Fruit fly (Drosophila melanogaster) whole organism, embryonic: ENCODE data around the gene CG7991.

Experiments
- Abd-B ChIP-seq: fragments of 200-800 bp; sonication (Bioruptor generic); optimal IDR thresholded peaks from 2 replicates; lab custom pipeline; 2018; ENCODE audit warnings: missing biosample characterization, mild to moderate bottlenecking, missing genetic modification characterization, moderate library complexity
- Atf6 ChIP-seq: fragments of 200-800 bp; sonication (Bioruptor generic); IDR thresholded peaks from 2 replicates; pipeline ENCODE4 v1.3.6; 2022; ENCODE audit warnings: missing biosample characterization, missing genetic modification characterization
- CG11456 ChIP-seq: fragments of 200-800 bp; sonication (Bioruptor generic); IDR thresholded peaks from 3 replicates; pipeline ENCODE4 v1.3.6; 2022; ENCODE audit warnings: missing biosample characterization, missing genetic modification characterization
- CG12104 ChIP-seq: fragments of 200-800 bp; sonication (Bioruptor generic); optimal IDR thresholded peaks from 3 replicates; lab custom pipeline; 2016; ENCODE audit warnings: missing biosample characterization, missing genetic modification characterization
- CG12155 ChIP-seq: fragments of 200-800 bp; sonication (Bioruptor generic); optimal IDR thresholded peaks from 3 replicates; lab custom pipeline; 2016; ENCODE audit warnings: missing biosample characterization, missing genetic modification characterization
- CG12391 ChIP-seq: fragments of 200-800 bp; sonication (Bioruptor generic); optimal IDR thresholded peaks from 3 replicates; lab custom pipeline; 2018; ENCODE audit warnings: missing biosample characterization, mild to moderate bottlenecking, missing genetic modification characterization, moderate library complexity
- CG14965 ChIP-seq: fragments of 200-800 bp; sonication (Bioruptor generic); optimal IDR thresholded peaks from 2 replicates; lab custom pipeline; 2016; ENCODE audit warnings: missing biosample characterization, missing genetic modification characterization, borderline replicate concordance
- CG15514 ChIP-seq: fragments of 200-800 bp; sonication (Bioruptor generic); optimal IDR thresholded peaks from 3 replicates; lab custom pipeline; 2017; ENCODE audit warnings: missing biosample characterization, missing genetic modification characterization, mild to moderate bottlenecking, moderate library complexity, missing genetic modification reagents
- CG15601 ChIP-seq: fragments of 200-800 bp; sonication (Bioruptor generic); optimal IDR thresholded peaks from 3 replicates; lab custom pipeline; 2019; ENCODE audit warnings: missing biosample characterization, mild to moderate bottlenecking, missing genetic modification characterization, moderate library complexity
- CG16815 ChIP-seq: fragments of 200-800 bp; sonication (Bioruptor generic); optimal IDR thresholded peaks from 3 replicates; lab custom pipeline; 2017; ENCODE audit warnings: missing biosample characterization, mild to moderate bottlenecking, missing genetic modification characterization
- CG17829 ChIP-seq: fragments of 200-800 bp; optimal IDR thresholded peaks from 2 replicates; lab custom pipeline; 2019; ENCODE audit warnings: missing biosample characterization, mild to moderate bottlenecking, missing genetic modification characterization, moderate library complexity
- CG17912 ChIP-seq: fragments of 200-800 bp; sonication (Bioruptor generic); optimal IDR thresholded peaks from 2 replicates; lab custom pipeline; 2018; ENCODE audit warnings: missing biosample characterization, mild to moderate bottlenecking, missing genetic modification characterization
- CG2120 ChIP-seq: fragments of 200-800 bp; sonication (Bioruptor generic); optimal IDR thresholded peaks from 3 replicates; lab custom pipeline; 2016; ENCODE audit warnings: missing biosample characterization, missing genetic modification characterization
- CG34376 ChIP-seq: fragments of 200-800 bp; sonication (Bioruptor generic); optimal IDR thresholded peaks from 2 replicates; lab custom pipeline; 2018; ENCODE audit warnings: missing biosample characterization, mild to moderate bottlenecking, missing genetic modification characterization
- CG3995 ChIP-seq: fragments of 200-800 bp; sonication (Bioruptor generic); optimal IDR thresholded peaks from 3 replicates; lab custom pipeline; 2016; ENCODE audit warnings: missing biosample characterization, missing genetic modification characterization
- CG4707 ChIP-seq: fragments of 200-800 bp; sonication (Bioruptor generic); optimal IDR thresholded peaks from 2 replicates; lab custom pipeline; 2018; ENCODE audit warnings: missing biosample characterization, mild to moderate bottlenecking, missing genetic modification characterization, moderate library complexity
- CG6175 ChIP-seq: fragments of 200-800 bp; sonication (Bioruptor generic); IDR thresholded peaks from 3 replicates; pipeline ENCODE4 v1.3.6; 2022; ENCODE audit warnings: missing biosample characterization, missing genetic modification characterization
- CG6765 ChIP-seq: fragments of 200-800 bp; sonication (Bioruptor generic); optimal IDR thresholded peaks from 3 replicates; lab custom pipeline; 2017; ENCODE audit warnings: missing biosample characterization, mild to moderate bottlenecking, missing genetic modification characterization
- Dbx ChIP-seq: fragments of 200-800 bp; sonication (Bioruptor generic); IDR thresholded peaks from 3 replicates; pipeline ENCODE4 v1.3.6; 2022; ENCODE audit warnings: missing biosample characterization, missing genetic modification characterization
- Drgx ChIP-seq: fragments of 200-800 bp; sonication (Bioruptor generic); IDR thresholded peaks from 2 replicates; pipeline ENCODE4 v1.3.6; 2022; ENCODE audit warnings: missing biosample characterization, missing genetic modification characterization
- ERR ChIP-seq: fragments of 200-800 bp; sonication (Bioruptor generic); optimal IDR thresholded peaks from 2 replicates; lab custom pipeline; 2016; ENCODE audit warnings: missing biosample characterization, missing genetic modification characterization
- Fer3 ChIP-seq: fragments of 200-800 bp; sonication (Bioruptor generic); optimal IDR thresholded peaks from 2 replicates; lab custom pipeline; 2018; ENCODE audit warnings: missing biosample characterization, mild to moderate bottlenecking, missing genetic modification characterization, moderate library complexity
- Hsf ChIP-seq: fragments of 200-800 bp; sonication (Bioruptor generic); optimal IDR thresholded peaks from 3 replicates; lab custom pipeline; 2016; ENCODE audit warnings: missing biosample characterization, missing genetic modification characterization
- Kr ChIP-seq: fragments of 200-800 bp; sonication (Bioruptor generic); optimal IDR thresholded peaks from 2 replicates; lab custom pipeline; 2017; ENCODE audit warnings: missing biosample characterization, mild to moderate bottlenecking, missing genetic modification characterization
- Meics ChIP-seq: fragments of 200-800 bp; sonication (Bioruptor generic); optimal IDR thresholded peaks from 2 replicates; lab custom pipeline; 2017; ENCODE audit warnings: missing biosample characterization, mild to moderate bottlenecking, missing genetic modification characterization
- NFAT ChIP-seq: fragments of 200-800 bp; sonication (Bioruptor generic); IDR thresholded peaks from 2 replicates; pipeline ENCODE4 v1.3.6; 2022; ENCODE audit warnings: missing biosample characterization, missing genetic modification characterization
- Nf-YC ChIP-seq: fragments of 200-800 bp; optimal IDR thresholded peaks from 3 replicates; lab custom pipeline; 2019; ENCODE audit warnings: missing biosample characterization, mild to moderate bottlenecking, missing genetic modification characterization, moderate library complexity
- PHDP ChIP-seq: fragments of 200-800 bp; sonication (Bioruptor generic); optimal IDR thresholded peaks from 3 replicates; lab custom pipeline; 2018; ENCODE audit warnings: missing biosample characterization, mild to moderate bottlenecking, missing genetic modification characterization, moderate library complexity
- Pdp1 ChIP-seq, 2 experiments: fragments of 200-800 bp; sonication (Bioruptor generic); optimal IDR thresholded peaks; 3 replicates each; lab custom pipeline; 2016; ENCODE audit warnings: missing biosample characterization in 2 of 2, missing genetic modification characterization in 2 of 2, mild to moderate bottlenecking in 1 of 2, moderate library complexity in 1 of 2
- Spps ChIP-seq: fragments of 200-800 bp; sonication (Bioruptor generic); optimal IDR thresholded peaks from 2 replicates; lab custom pipeline; 2018; ENCODE audit warnings: missing biosample characterization, mild to moderate bottlenecking, missing genetic modification characterization
- Sry-δ ChIP-seq: fragments of 200-800 bp; sonication (Bioruptor generic); optimal IDR thresholded peaks from 2 replicates; lab custom pipeline; 2016; ENCODE audit warnings: missing biosample characterization, missing genetic modification characterization
- cg ChIP-seq: fragments of 200-800 bp; sonication (Bioruptor generic); optimal IDR thresholded peaks from 3 replicates; lab custom pipeline; 2019; ENCODE audit warnings: missing biosample characterization, mild to moderate bottlenecking, missing genetic modification characterization, moderate library complexity
- chinmo ChIP-seq: fragments of 200-800 bp; sonication (Bioruptor generic); IDR thresholded peaks from 4 replicates; pipeline ENCODE4 v1.3.6; 2022; ENCODE audit warnings: missing biosample characterization, missing genetic modification characterization; ENCODE audit not compliant: partially characterized antibody
- crol ChIP-seq: fragments of 200-800 bp; sonication (Bioruptor generic); IDR thresholded peaks from 2 replicates; pipeline ENCODE4 v1.3.6; 2022; ENCODE audit warnings: missing biosample characterization, missing genetic modification characterization
- dmrt11E ChIP-seq: fragments of 200-800 bp; sonication (Bioruptor generic); optimal IDR thresholded peaks from 3 replicates; lab custom pipeline; 2018; ENCODE audit warnings: missing biosample characterization, mild to moderate bottlenecking, missing genetic modification characterization, moderate library complexity
- ewg ChIP-seq: fragments of 200-800 bp; sonication (Bioruptor generic); optimal IDR thresholded peaks from 3 replicates; lab custom pipeline; 2017; ENCODE audit warnings: mild to moderate bottlenecking, missing biosample characterization, missing genetic modification reagents, missing genetic modification characterization
- fd102C ChIP-seq: fragments of 200-800 bp; sonication (Bioruptor generic); optimal IDR thresholded peaks from 2 replicates; lab custom pipeline; 2018; ENCODE audit warnings: missing biosample characterization, mild to moderate bottlenecking, missing genetic modification characterization, moderate library complexity
- gsb ChIP-seq: fragments of 200-800 bp; sonication (Bioruptor generic); IDR thresholded peaks from 2 replicates; pipeline ENCODE4 v1.3.6; 2022; ENCODE audit warnings: missing biosample characterization, missing genetic modification characterization
- kni ChIP-seq: fragments of 200-800 bp; sonication (Bioruptor generic); optimal IDR thresholded peaks from 3 replicates; lab custom pipeline; 2017; ENCODE audit warnings: mild to moderate bottlenecking, missing biosample characterization, missing genetic modification reagents, missing genetic modification characterization
- knrl ChIP-seq: fragments of 200-800 bp; sonication (Bioruptor generic); IDR thresholded peaks from 3 replicates; pipeline ENCODE4 v1.3.6; 2022; ENCODE audit warnings: missing biosample characterization, missing genetic modification characterization; ENCODE audit not compliant: partially characterized antibody
- nerfin-1 ChIP-seq: fragments of 200-800 bp; sonication (Bioruptor generic); optimal IDR thresholded peaks from 3 replicates; lab custom pipeline; 2019; ENCODE audit warnings: missing biosample characterization, mild to moderate bottlenecking, missing genetic modification characterization, moderate library complexity
- pzg ChIP-seq: fragments of 200-800 bp; sonication (Bioruptor generic); optimal IDR thresholded peaks from 3 replicates; lab custom pipeline; 2018; ENCODE audit warnings: missing biosample characterization, mild to moderate bottlenecking, missing genetic modification characterization, moderate library complexity
- row ChIP-seq: fragments of 200-800 bp; sonication (Bioruptor generic); IDR thresholded peaks from 3 replicates; pipeline ENCODE4 v1.3.6; 2022; ENCODE audit warnings: missing biosample characterization, missing genetic modification characterization
- sna ChIP-seq: fragments of 200-800 bp; sonication (Bioruptor generic); IDR thresholded peaks from 2 replicates; pipeline ENCODE4 v1.3.6; 2022; ENCODE audit warnings: missing biosample characterization, missing genetic modification characterization; ENCODE audit not compliant: partially characterized antibody
- so ChIP-seq: fragments of 200-800 bp; sonication (Bioruptor generic); IDR thresholded peaks from 3 replicates; pipeline ENCODE4 v1.3.6; 2022; ENCODE audit warnings: missing biosample characterization, missing genetic modification characterization
- tx ChIP-seq: fragments of 200-800 bp; sonication (Bioruptor generic); optimal IDR thresholded peaks from 2 replicates; lab custom pipeline; 2016; ENCODE audit warnings: missing biosample characterization, missing genetic modification characterization
- usp ChIP-seq: fragments of >200 bp; optimal IDR thresholded peaks from 2 replicates; lab custom pipeline; 2017; ENCODE audit warnings: missing biosample characterization, missing genetic modification characterization
- zen ChIP-seq: fragments of 200-800 bp; sonication (Bioruptor generic); optimal IDR thresholded peaks from 3 replicates; lab custom pipeline; 2018; ENCODE audit warnings: missing biosample characterization, mild to moderate bottlenecking, missing genetic modification characterization, moderate library complexity

The CG7991 gene

dm6 chr3L:1628176-1628866 is 46.2 kb upstream of the CG7991 start, which contains the start of gene CG13928 (continued):
- TF ChIP-seq tx (GFP tag; lab: Kevin White, UChicago) = no peak
- no peak for TF ChIP-seq usp
- TF ChIP-seq Spps = no peak
- 0 out of 2 replicates have a peak, but pooled peaks have one; percentile 18 for TF ChIP-seq sna (GFP tag; lab: Robert Waterston, UW)
- TF ChIP-seq ERR (GFP tag; lab: Kevin White, UChicago) = no peak
- peak; percentile 62 for TF ChIP-seq row (GFP tag; lab: Robert Waterston, UW)
- TF ChIP-seq Kr (GFP tag; lab: Kevin White, UChicago) = peak; percentile 44
- TF ChIP-seq ewg (GFP tag; lab: Kevin White, UChicago) = peak; percentile 89
- no peak for TF ChIP-seq Drgx
- TF ChIP-seq CG16815 (GFP tag; lab: Kevin White, UChicago) = no peak
- TF ChIP-seq PHDP (tag; lab: Kevin White, UChicago) = no peak
- TF ChIP-seq Abd-B (GFP tag; lab: Kevin White, UChicago) = no peak
- no peak for TF ChIP-seq dmrt11E (tag; lab: Kevin White, UChicago)
- no peak for TF ChIP-seq CG17912
- TF ChIP-seq NFAT (GFP tag; lab: Robert Waterston, UW) = 0 out of 2 replicates have a peak, but pooled peaks have one; percentile 36
- TF ChIP-seq CG6175 (GFP tag; lab: Robert Waterston, UW) = no peak
- no peak for TF ChIP-seq CG12391 (tag; lab: Kevin White, UChicago)
- 0 out of 3 replicates have a peak, but pooled peaks have one; percentile 30 for TF ChIP-seq so (GFP tag; lab: Robert Waterston, UW)
- TF ChIP-seq pzg (GFP tag; lab: Kevin White, UChicago) = peak; percentile 21
- peak; percentile 16 for TF ChIP-seq CG34376 (GFP tag; lab: Kevin White, UChicago)
- TF ChIP-seq CG15601 (tag; lab: Kevin White, UChicago) = no peak
- 0 out of 2 replicates have a peak, but pooled peaks have one; percentile 5 for TF ChIP-seq Atf6 (GFP tag; lab: Robert Waterston, UW)
- no peak for TF ChIP-seq gsb (GFP tag; lab: Robert Waterston, UW)
- no peak for TF ChIP-seq CG11456 (GFP tag; lab: Robert Waterston, UW)
- no peak for TF ChIP-seq fd102C (GFP tag; lab: Kevin White, UChicago)
- TF ChIP-seq CG12155 (GFP tag; lab: Kevin White, UChicago) = peak; percentile 14
- TF ChIP-seq CG4707 (GFP tag; lab: Kevin White, UChicago) = no peak
- no peak for TF ChIP-seq CG12104 (GFP tag; lab: Kevin White, UChicago)
- TF ChIP-seq CG15514 (GFP tag; lab: Kevin White, UChicago) = peak; percentile 21
- TF ChIP-seq CG2120 = peak; percentile 10
- TF ChIP-seq nerfin-1 (tag; lab: Kevin White, UChicago) = peak; percentile 21
- TF ChIP-seq Fer3 = no peak
- peak; percentile 22 for TF ChIP-seq Nf-YC (tag; lab: Kevin White, UChicago)
- no peak for TF ChIP-seq zen (tag; lab: Kevin White, UChicago)
- TF ChIP-seq CG3995 (GFP tag; lab: Kevin White, UChicago) = peak; percentile 60
- TF ChIP-seq Pdp1 (GFP tag; optimal IDR thresholded peaks at IDR 0.05; lab: Kevin White, UChicago) = no peak
- TF ChIP-seq cg (GFP tag; lab: Kevin White, UChicago) = peak; percentile 77
- TF ChIP-seq Sry-δ (GFP tag; lab: Kevin White, UChicago) = no peak
- peak; percentile 84 for TF ChIP-seq crol (GFP tag; lab: Robert Waterston, UW)
- TF ChIP-seq kni = no peak
- TF ChIP-seq knrl (GFP tag; lab: Robert Waterston, UW) = 0 out of 3 replicates have a peak, but pooled peaks have one; percentile 11
- no peak for TF ChIP-seq CG17829 (tag; lab: Kevin White, UChicago)
- TF ChIP-seq CG14965 (GFP tag; lab: Kevin White, UChicago) = no peak
- no peak for TF ChIP-seq Meics (GFP tag; lab: Kevin White, UChicago)
- peak; percentile 73; the same call in 1 of the 4 replicates for TF ChIP-seq chinmo
- no peak for TF ChIP-seq Hsf (GFP tag; lab: Kevin White, UChicago)
- TF ChIP-seq Dbx (GFP tag; lab: Robert Waterston, UW) = peak; percentile 42; the same call in 1 of the 3 replicates
- peak; percentile 1 for TF ChIP-seq CG6765 (GFP tag; lab: Kevin White, UChicago)
